Fruit fly (Drosophila melanogaster) whole organism, embryonic: Measurements from ENCODE around the gene Dcps.

Experiments
- Adf1 ChIP-seq: fragments of 200-800 bp; sonication (Bioruptor generic); IDR thresholded peaks from 2 replicates; pipeline ENCODE4 v1.3.6; 2022; ENCODE audit warnings: missing biosample characterization, missing genetic modification characterization
- B-H2 ChIP-seq: fragments of 200-800 bp; sonication (Bioruptor generic); optimal IDR thresholded peaks from 2 replicates; lab custom pipeline; 2018; ENCODE audit warnings: missing biosample characterization, mild to moderate bottlenecking, missing genetic modification characterization
- CG10366 ChIP-seq: fragments of 200-800 bp; sonication (Bioruptor generic); IDR thresholded peaks from 2 replicates; pipeline ENCODE4 v1.3.6; 2022; ENCODE audit warnings: missing biosample characterization, missing genetic modification characterization
- CG12104 ChIP-seq: fragments of 200-800 bp; sonication (Bioruptor generic); optimal IDR thresholded peaks from 3 replicates; lab custom pipeline; 2016; ENCODE audit warnings: missing biosample characterization, missing genetic modification characterization
- CG13894 ChIP-seq: fragments of 200-800 bp; sonication (Bioruptor generic); optimal IDR thresholded peaks from 3 replicates; lab custom pipeline; 2018; ENCODE audit warnings: missing biosample characterization, mild to moderate bottlenecking, missing genetic modification characterization, moderate library complexity
- CG14014 ChIP-seq: fragments of 200-800 bp; sonication (Bioruptor generic); IDR thresholded peaks from 2 replicates; pipeline ENCODE4 v1.3.6; 2022; ENCODE audit warnings: missing biosample characterization, missing genetic modification characterization
- CG17361 ChIP-seq: fragments of 200-800 bp; sonication (Bioruptor generic); IDR thresholded peaks from 3 replicates; pipeline ENCODE4 v1.3.6; 2022; ENCODE audit warnings: missing biosample characterization, missing genetic modification characterization
- CG18011 ChIP-seq: fragments of 200-800 bp; sonication (Bioruptor generic); optimal IDR thresholded peaks from 2 replicates; lab custom pipeline; 2017; ENCODE audit warnings: missing biosample characterization, missing genetic modification characterization, mild to moderate bottlenecking, moderate library complexity, missing genotype
- CG2199 ChIP-seq: fragments of 200-800 bp; sonication (Bioruptor generic); IDR thresholded peaks from 3 replicates; pipeline ENCODE4 v1.3.6; 2022; ENCODE audit warnings: missing biosample characterization, missing genetic modification characterization
- CG31441 ChIP-seq: fragments of 200-800 bp; sonication (Bioruptor generic); IDR thresholded peaks from 2 replicates; pipeline ENCODE4 v1.3.6; 2022; ENCODE audit warnings: missing biosample characterization, missing genetic modification characterization
- CG32532 ChIP-seq: fragments of 200-800 bp; sonication (Bioruptor generic); IDR thresholded peaks from 2 replicates; pipeline ENCODE4 v1.3.6; 2022; ENCODE audit warnings: missing biosample characterization, missing genetic modification characterization
- CG32767 ChIP-seq: fragments of 200-800 bp; sonication (Bioruptor generic); IDR thresholded peaks from 2 replicates; pipeline ENCODE4 v1.3.6; 2022; ENCODE audit warnings: missing biosample characterization, missing genetic modification characterization
- CG3407 ChIP-seq: fragments of 200-800 bp; sonication (Bioruptor generic); optimal IDR thresholded peaks from 2 replicates; lab custom pipeline; 2018; ENCODE audit warnings: missing biosample characterization, mild to moderate bottlenecking, missing genetic modification characterization
- CG4617 ChIP-seq: fragments of 200-800 bp; sonication (Bioruptor generic); optimal IDR thresholded peaks from 3 replicates; lab custom pipeline; 2016; ENCODE audit warnings: missing biosample characterization, missing genetic modification characterization, borderline replicate concordance
- CG8388 ChIP-seq: fragments of 200-800 bp; sonication (Bioruptor generic); optimal IDR thresholded peaks from 2 replicates; lab custom pipeline; 2019; ENCODE audit warnings: missing biosample characterization, mild to moderate bottlenecking, missing genetic modification characterization, moderate library complexity
- Chrac-16 ChIP-seq: fragments of 200-800 bp; sonication (Bioruptor generic); optimal IDR thresholded peaks from 3 replicates; lab custom pipeline; 2016; ENCODE audit warnings: missing biosample characterization, missing genetic modification characterization
- ERR ChIP-seq: fragments of 200-800 bp; sonication (Bioruptor generic); optimal IDR thresholded peaks from 2 replicates; lab custom pipeline; 2016; ENCODE audit warnings: missing biosample characterization, missing genetic modification characterization
- GATAe ChIP-seq: fragments of 200-800 bp; sonication (Bioruptor generic); conservative IDR thresholded peaks from 2 replicates; pipeline ENCODE4 v1.3.6; 2022; ENCODE audit warnings: missing biosample characterization, missing genetic modification characterization
- Gug ChIP-seq: fragments of 200-800 bp; sonication (Bioruptor generic); IDR thresholded peaks from 4 replicates; pipeline ENCODE4 v1.3.6; 2022; ENCODE audit warnings: missing biosample characterization, missing genetic modification characterization
- HLH4C ChIP-seq: fragments of 200-800 bp; sonication (Bioruptor generic); IDR thresholded peaks from 3 replicates; pipeline ENCODE4 v1.3.6; 2022; ENCODE audit warnings: missing biosample characterization, missing genetic modification characterization; ENCODE audit not compliant: partially characterized antibody
- Hey ChIP-seq: fragments of 200-800 bp; sonication (Bioruptor generic); optimal IDR thresholded peaks from 3 replicates; lab custom pipeline; 2018; ENCODE audit warnings: missing biosample characterization, mild to moderate bottlenecking, missing genetic modification characterization
- Max ChIP-seq: fragments of 200-800 bp; sonication (Bioruptor generic); optimal IDR thresholded peaks from 2 replicates; lab custom pipeline; 2016; ENCODE audit warnings: missing biosample characterization, mild to moderate bottlenecking, missing genetic modification characterization
- Oaz ChIP-seq: fragments of 200-800 bp; sonication (Bioruptor generic); IDR thresholded peaks from 2 replicates; pipeline ENCODE4 v1.3.6; 2022; ENCODE audit warnings: missing biosample characterization, missing genetic modification characterization
- PHDP ChIP-seq: fragments of 200-800 bp; sonication (Bioruptor generic); optimal IDR thresholded peaks from 3 replicates; lab custom pipeline; 2018; ENCODE audit warnings: missing biosample characterization, mild to moderate bottlenecking, missing genetic modification characterization, moderate library complexity
- Sox100B ChIP-seq: fragments of 200-800 bp; sonication (Bioruptor generic); optimal IDR thresholded peaks from 3 replicates; lab custom pipeline; 2018; ENCODE audit warnings: missing biosample characterization, mild to moderate bottlenecking, missing genetic modification characterization
- Usf ChIP-seq: fragments of 200-800 bp; sonication (Bioruptor generic); optimal IDR thresholded peaks from 2 replicates; lab custom pipeline; 2017; ENCODE audit warnings: missing genotype, missing biosample characterization, missing genetic modification characterization
- Xrp1 ChIP-seq: fragments of 200-800 bp; sonication (Bioruptor generic); IDR thresholded peaks from 2 replicates; pipeline ENCODE4 v1.3.6; 2022; ENCODE audit warnings: missing biosample characterization, missing genetic modification characterization
- ac ChIP-seq: fragments of 200-800 bp; sonication (Bioruptor generic); optimal IDR thresholded peaks from 3 replicates; lab custom pipeline; 2017; ENCODE audit warnings: missing biosample characterization, mild to moderate bottlenecking, missing genetic modification characterization
- crol ChIP-seq: fragments of 200-800 bp; sonication (Bioruptor generic); IDR thresholded peaks from 2 replicates; pipeline ENCODE4 v1.3.6; 2022; ENCODE audit warnings: missing biosample characterization, missing genetic modification characterization
- crp ChIP-seq, 2 experiments: fragments of 200-800 bp; sonication (Bioruptor generic); optimal IDR thresholded peaks; 2 replicates in 1 of 2; 3 replicates in 1 of 2; lab custom pipeline; 2017; ENCODE audit warnings: missing biosample characterization in 2 of 2, missing genetic modification characterization in 2 of 2, mild to moderate bottlenecking in 1 of 2, moderate library complexity in 1 of 2
- dm ChIP-seq: fragments of 200-800 bp; sonication (Bioruptor generic); optimal IDR thresholded peaks from 3 replicates; lab custom pipeline; 2016; ENCODE audit warnings: missing biosample characterization, missing genetic modification characterization
- ewg ChIP-seq: fragments of 200-800 bp; sonication (Bioruptor generic); optimal IDR thresholded peaks from 3 replicates; lab custom pipeline; 2017; ENCODE audit warnings: mild to moderate bottlenecking, missing biosample characterization, missing genetic modification reagents, missing genetic modification characterization
- fru ChIP-seq: fragments of >200 bp; optimal IDR thresholded peaks from 2 replicates; lab custom pipeline; 2017
- gcm2 ChIP-seq: fragments of 200-800 bp; sonication (Bioruptor generic); optimal IDR thresholded peaks from 2 replicates; lab custom pipeline; 2016; ENCODE audit warnings: missing biosample characterization, missing genetic modification characterization
- gsb-n ChIP-seq: fragments of 200-800 bp; sonication (Bioruptor generic); optimal IDR thresholded peaks from 3 replicates; lab custom pipeline; 2018; ENCODE audit warnings: missing biosample characterization, mild to moderate bottlenecking, missing genetic modification characterization
- insv ChIP-seq, 2 experiments: fragments of 200-800 bp; sonication (Bioruptor generic); optimal IDR thresholded peaks; 3 replicates each; lab custom pipeline; 2016 to 2018; ENCODE audit warnings: missing biosample characterization in 2 of 2, missing genetic modification characterization in 2 of 2
- inv ChIP-seq: fragments of 200-800 bp; sonication (Bioruptor generic); IDR thresholded peaks from 2 replicates; pipeline ENCODE4 v1.3.6; 2022; ENCODE audit warnings: missing biosample characterization, missing genetic modification characterization; ENCODE audit not compliant: partially characterized antibody
- kah ChIP-seq: fragments of 200-800 bp; sonication (Bioruptor generic); optimal IDR thresholded peaks from 2 replicates; lab custom pipeline; 2018; ENCODE audit warnings: missing biosample characterization, mild to moderate bottlenecking, missing genetic modification characterization
- lilli ChIP-seq: fragments of 200-800 bp; sonication (Bioruptor generic); optimal IDR thresholded peaks from 3 replicates; lab custom pipeline; 2016; ENCODE audit warnings: missing biosample characterization, missing genetic modification characterization
- oc ChIP-seq: fragments of 200-800 bp; sonication (Bioruptor generic); optimal IDR thresholded peaks from 2 replicates; lab custom pipeline; 2018; ENCODE audit warnings: missing biosample characterization, mild to moderate bottlenecking, missing genetic modification characterization, moderate library complexity
- pita ChIP-seq: fragments of 200-800 bp; sonication (Bioruptor generic); optimal IDR thresholded peaks from 2 replicates; lab custom pipeline; 2017; ENCODE audit warnings: missing biosample characterization, mild to moderate bottlenecking, missing genetic modification characterization
- rib ChIP-seq: fragments of 200-800 bp; sonication (Bioruptor generic); IDR thresholded peaks from 2 replicates; pipeline ENCODE4 v1.3.6; 2022; ENCODE audit warnings: missing biosample characterization, missing genetic modification characterization
- ro ChIP-seq: fragments of 200-800 bp; sonication (Bioruptor generic); IDR thresholded peaks from 2 replicates; pipeline ENCODE4 v1.3.6; 2022; ENCODE audit warnings: missing biosample characterization, missing genetic modification characterization
- row ChIP-seq: fragments of 200-800 bp; sonication (Bioruptor generic); IDR thresholded peaks from 3 replicates; pipeline ENCODE4 v1.3.6; 2022; ENCODE audit warnings: missing biosample characterization, missing genetic modification characterization
- sens-2 ChIP-seq: fragments of 200-800 bp; sonication (Bioruptor generic); IDR thresholded peaks from 2 replicates; pipeline ENCODE4 v1.3.6; 2022; ENCODE audit warnings: missing biosample characterization, missing genetic modification characterization
- shn ChIP-seq: fragments of 200-800 bp; sonication (Bioruptor generic); optimal IDR thresholded peaks from 3 replicates; lab custom pipeline; 2016; ENCODE audit warnings: missing biosample characterization, missing genetic modification characterization
- sima ChIP-seq: fragments of 200-800 bp; sonication (Bioruptor generic); optimal IDR thresholded peaks from 2 replicates; lab custom pipeline; 2016; ENCODE audit warnings: missing biosample characterization, missing genetic modification characterization
- sisA ChIP-seq: fragments of 200-800 bp; sonication (Bioruptor generic); IDR thresholded peaks from 2 replicates; pipeline ENCODE4 v1.3.6; 2022; ENCODE audit warnings: missing biosample characterization, missing genetic modification characterization
- so ChIP-seq: fragments of 200-800 bp; sonication (Bioruptor generic); IDR thresholded peaks from 3 replicates; pipeline ENCODE4 v1.3.6; 2022; ENCODE audit warnings: missing biosample characterization, missing genetic modification characterization
- trh ChIP-seq: fragments of 200-800 bp; sonication (Bioruptor generic); optimal IDR thresholded peaks from 2 replicates; lab custom pipeline; 2016; ENCODE audit warnings: missing biosample characterization, missing genetic modification characterization
- zen ChIP-seq: fragments of 200-800 bp; sonication (Bioruptor generic); optimal IDR thresholded peaks from 3 replicates; lab custom pipeline; 2018; ENCODE audit warnings: missing biosample characterization, mild to moderate bottlenecking, missing genetic modification characterization, moderate library complexity
- zen2 ChIP-seq: fragments of 200-800 bp; sonication (Bioruptor generic); IDR thresholded peaks from 3 replicates; pipeline ENCODE4 v1.3.6; 2022; ENCODE audit warnings: missing biosample characterization, missing genetic modification characterization; ENCODE audit not compliant: partially characterized antibody

Gene Dcps

dm6 chr3R:5758624-5759209, 4.1 kb upstream of the Dcps start, which contains the start of gene Sec8 (continued):
- TF ChIP-seq zen2 (GFP tag; lab: Robert Waterston, UW) = peak; percentile 52; the same call in 1 of the 3 replicates
- no peak for TF ChIP-seq so
- TF ChIP-seq crp (GFP tag; optimal IDR thresholded peaks at IDR 0.05; lab: Kevin White, UChicago) = no peak
- no peak for TF ChIP-seq Xrp1 (GFP tag; lab: Robert Waterston, UW)
- TF ChIP-seq zen (tag; lab: Kevin White, UChicago) = peak; percentile 51
- no peak for TF ChIP-seq CG18011 (GFP tag; lab: Kevin White, UChicago)
- no peak for TF ChIP-seq Sox100B (GFP tag; lab: Kevin White, UChicago)
- no peak for TF ChIP-seq Adf1 (GFP tag; lab: Robert Waterston, UW)
- TF ChIP-seq ewg (GFP tag; lab: Kevin White, UChicago) = no peak
- peak; percentile 2 for TF ChIP-seq Max (GFP tag; lab: Kevin White, UChicago)
- TF ChIP-seq CG13894 (tag; lab: Kevin White, UChicago) = no peak
- peak; percentile 40; the same call in 2 of the 4 replicates for TF ChIP-seq Gug (GFP tag; lab: Robert Waterston, UW)
- no peak for TF ChIP-seq fru (lab: Kevin White, UChicago)
- no peak for TF ChIP-seq kah (GFP tag; lab: Kevin White, UChicago)
- peak; percentile 82 for TF ChIP-seq inv (GFP tag; lab: Robert Waterston, UW)
- TF ChIP-seq lilli (GFP tag; lab: Kevin White, UChicago) = peak; percentile 67
- no peak for TF ChIP-seq trh (GFP tag; lab: Kevin White, UChicago)
- TF ChIP-seq sima (GFP tag; lab: Kevin White, UChicago) = no peak
- TF ChIP-seq CG4617 (GFP tag; lab: Kevin White, UChicago) = peak; percentile 92
- TF ChIP-seq ac (GFP tag; lab: Kevin White, UChicago) = no peak
- no peak for TF ChIP-seq CG12104 (GFP tag; lab: Kevin White, UChicago)
- TF ChIP-seq sisA (GFP tag; lab: Robert Waterston, UW) = no peak
- TF ChIP-seq Usf (GFP tag; lab: Kevin White, UChicago) = no peak
- TF ChIP-seq sens-2 (GFP tag; lab: Robert Waterston, UW) = no peak
- peak; percentile 38 for TF ChIP-seq B-H2 (GFP tag; lab: Kevin White, UChicago)
- no peak for TF ChIP-seq ro
- peak; percentile 4 for TF ChIP-seq dm (GFP tag; lab: Kevin White, UChicago)
- no peak for TF ChIP-seq CG2199
- no peak for TF ChIP-seq oc (tag; lab: Kevin White, UChicago)
- no peak for TF ChIP-seq PHDP (tag; lab: Kevin White, UChicago)
- no peak for TF ChIP-seq CG17361
- no peak for TF ChIP-seq CG32767 (GFP tag; lab: Robert Waterston, UW)
- no peak for TF ChIP-seq crol (GFP tag; lab: Robert Waterston, UW)
- peak; percentile 25; the same call in 1 of the 2 replicates for TF ChIP-seq CG10366 (GFP tag; lab: Robert Waterston, UW)
- no peak for TF ChIP-seq insv (GFP tag; optimal IDR thresholded peaks at IDR 0.05; lab: Kevin White, UChicago)
- TF ChIP-seq HLH4C (GFP tag; lab: Robert Waterston, UW) = peak; percentile 71; the same call in 2 of the 3 replicates
- TF ChIP-seq gsb-n (tag; lab: Kevin White, UChicago) = no peak
- no peak for TF ChIP-seq pita (GFP tag; lab: Kevin White, UChicago)
- no peak for TF ChIP-seq CG14014 (GFP tag; lab: Robert Waterston, UW)
- TF ChIP-seq Chrac-16 (GFP tag; lab: Kevin White, UChicago) = peak; percentile 43
- TF ChIP-seq shn (GFP tag; lab: Kevin White, UChicago) = peak; percentile 27
- peak; percentile 77 for TF ChIP-seq row (GFP tag; lab: Robert Waterston, UW)
- TF ChIP-seq ERR = no peak
- no peak for TF ChIP-seq CG8388 (GFP tag; lab: Kevin White, UChicago)
- TF ChIP-seq Hey (tag; lab: Kevin White, UChicago) = no peak
- TF ChIP-seq rib = no peak
- no peak for TF ChIP-seq Oaz (GFP tag; lab: Robert Waterston, UW)
- no peak for TF ChIP-seq GATAe (GFP tag; lab: Robert Waterston, UW)
- TF ChIP-seq CG3407 (GFP tag; lab: Kevin White, UChicago) = no peak
- TF ChIP-seq gcm2 (GFP tag; lab: Kevin White, UChicago) = no peak
- TF ChIP-seq CG32532 (GFP tag; lab: Robert Waterston, UW) = peak; percentile 61
- TF ChIP-seq CG31441 (GFP tag; lab: Robert Waterston, UW) = no peak
